Fruit fly (Drosophila melanogaster): ENCODE measurements around the gene CG11162.

The CG11162 gene

DNA sequence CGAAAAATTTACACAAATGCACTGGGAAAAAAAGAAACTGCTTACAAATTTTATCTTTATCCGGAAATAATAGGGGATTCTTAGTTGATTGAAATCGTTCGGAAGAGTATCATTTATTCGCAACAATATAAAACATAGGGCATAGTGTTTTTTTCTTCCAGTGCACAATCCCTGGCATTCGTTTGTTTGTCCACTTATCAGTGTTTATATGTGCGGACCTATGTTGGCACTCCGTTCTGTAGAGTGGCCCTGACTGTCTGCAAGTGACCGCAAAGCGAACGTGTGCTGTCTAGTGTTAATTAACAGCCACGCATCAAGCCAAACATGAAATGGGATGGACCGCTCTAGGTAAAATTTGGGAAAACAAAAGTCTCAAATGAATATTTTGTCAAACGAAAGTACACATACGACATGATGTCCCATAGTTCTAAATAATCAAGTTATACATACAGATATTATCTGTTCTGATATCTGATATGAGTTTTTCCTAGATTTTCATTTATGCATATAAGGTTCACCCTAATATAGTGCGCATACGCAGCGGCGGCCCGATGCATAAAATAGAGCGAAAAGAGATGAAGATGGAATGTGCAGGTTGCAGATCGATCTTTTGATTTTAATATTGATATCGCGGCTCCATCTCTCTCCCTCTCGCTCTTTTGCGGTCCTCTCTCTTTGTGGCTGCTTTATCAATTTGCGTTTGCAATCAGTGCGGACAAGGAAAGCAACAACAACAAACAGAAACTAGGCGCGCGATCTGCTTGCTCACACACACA, 35.4 kb upstream of the CG11162 start (continued):
- TF ChIP-seq ERR (GFP tag; optimal IDR thresholded peaks at IDR 0.05) (peak; percentile 94), Six4 (GFP tag; optimal IDR thresholded peaks at IDR 0.05) (peak; percentile 88), tgo (GFP tag; IDR thresholded peaks at IDR 0.05) (peak; percentile 92), CG31388 (GFP tag; optimal IDR thresholded peaks at IDR 0.05) (peak; percentile 77), CG6175 (GFP tag; IDR thresholded peaks at IDR 0.05) (peak; percentile 91), H15 (GFP tag; IDR thresholded peaks at IDR 0.05) (peak; percentile 87), CG34376 (GFP tag; optimal IDR thresholded peaks at IDR 0.05) (peak; percentile 32), nerfin-1 (tag; optimal IDR thresholded peaks at IDR 0.05) (peak; percentile 87), CG12071 (GFP tag; optimal IDR thresholded peaks at IDR 0.05) (peak; percentile 85), Nf-YA (GFP tag; IDR thresholded peaks at IDR 0.05) (peak; percentile 79), repo (GFP tag; optimal IDR thresholded peaks at IDR 0.05) (peak; percentile 94), CG18599 (GFP tag; optimal IDR thresholded peaks at IDR 0.05) (peak; percentile 94), trh (GFP tag; optimal IDR thresholded peaks at IDR 0.05) (peak; percentile 88), CG2202 (tag; optimal IDR thresholded peaks at IDR 0.05) (peak; percentile 81), mirr (GFP tag; optimal IDR thresholded peaks at IDR 0.05) (peak; percentile 60), al (GFP tag; IDR thresholded peaks at IDR 0.05) (peak; percentile 89), Gsc (GFP tag; IDR thresholded peaks at IDR 0.05) (peak; percentile 76), gt (GFP tag; IDR thresholded peaks at IDR 0.05) (peak; percentile 48; the same call in 1 of the 2 replicates), Blimp-1 (GFP tag; optimal IDR thresholded peaks at IDR 0.05) (peak; percentile 87), Dfd (GFP tag; optimal IDR thresholded peaks at IDR 0.05) (no peak), Sry-β (GFP tag; optimal IDR thresholded peaks at IDR 0.05) (peak; percentile 54), zen2 (GFP tag; IDR thresholded peaks at IDR 0.05; ENCODE audit: partially characterized antibody) (no peak), eyg (GFP tag; optimal IDR thresholded peaks at IDR 0.05) (peak; percentile 90), CG14014 (GFP tag; IDR thresholded peaks at IDR 0.05) (peak; percentile 95), dm (GFP tag; optimal IDR thresholded peaks at IDR 0.05) (peak; percentile 90), Jarid2 (GFP tag; optimal IDR thresholded peaks at IDR 0.05) (peak; percentile 52), CG11723 (GFP tag; optimal IDR thresholded peaks at IDR 0.05) (peak; percentile 86), gce (GFP tag; IDR thresholded peaks at IDR 0.05) (peak; percentile 81), CG6272 (GFP tag; IDR thresholded peaks at IDR 0.05) (peak; percentile 86), HLH3B (GFP tag; IDR thresholded peaks at IDR 0.05) (peak; percentile 87), CG8359 (GFP tag; optimal IDR thresholded peaks at IDR 0.05; ENCODE audit: borderline replicate concordance) (peak; percentile 70), CG15011 (GFP tag; optimal IDR thresholded peaks at IDR 0.05) (peak; percentile 87), CG9437 (GFP tag; optimal IDR thresholded peaks at IDR 0.05) (peak; percentile 89), Dip3 (GFP tag; optimal IDR thresholded peaks at IDR 0.05) (peak; percentile 96), CG7357 (GFP tag; IDR thresholded peaks at IDR 0.05) (peak; percentile 88), pzg (GFP tag; optimal IDR thresholded peaks at IDR 0.05) (peak; percentile 16), CG10267 (tag; optimal IDR thresholded peaks at IDR 0.05) (peak; percentile 82), ems (GFP tag; optimal IDR thresholded peaks at IDR 0.05) (peak; percentile 93), nom (GFP tag; optimal IDR thresholded peaks at IDR 0.05) (peak; percentile 76), amos (GFP tag; IDR thresholded peaks at IDR 0.05; ENCODE audit: partially characterized antibody) (no peak), Optix (GFP tag; IDR thresholded peaks at IDR 0.05) (peak; percentile 88), CG13775 (GFP tag; optimal IDR thresholded peaks at IDR 0.05) (peak; percentile 91), CG6683 (GFP tag; optimal IDR thresholded peaks at IDR 0.05) (peak; percentile 76), CG14965 (GFP tag; optimal IDR thresholded peaks at IDR 0.05; ENCODE audit: borderline replicate concordance) (peak; percentile 70), CG33213 (GFP tag; optimal IDR thresholded peaks at IDR 0.05) (peak; percentile 94), CG12769 (tag; optimal IDR thresholded peaks at IDR 0.05) (peak; percentile 93), Rx (GFP tag; IDR thresholded peaks at IDR 0.05) (peak; percentile 88), CG11696 (GFP tag; IDR thresholded peaks at IDR 0.05) (peak; percentile 80), Dek (tag; optimal IDR thresholded peaks at IDR 0.05) (peak; percentile 94)
